Worm (Caenorhabditis elegans) whole organism, young adult: ENCODE data around the gene ZK1240.1.

Experiments
- B0336.3 ChIP-seq: fragments of 200-800 bp; sonication (Bioruptor generic); IDR thresholded peaks from 2 replicates; pipeline ENCODE4 v1.3.6; 2022; ENCODE audit warnings: missing genetic modification characterization, missing compliant biosample characterization
- C06A6.2 ChIP-seq: fragments of 200-800 bp; sonication (Bioruptor generic); conservative IDR thresholded peaks from 2 replicates; pipeline ENCODE4 v1.3.6; 2022; ENCODE audit warnings: missing genetic modification characterization, missing compliant biosample characterization
- T07F8.4 ChIP-seq: sonication (generic microtip); optimal IDR thresholded peaks from 2 replicates; lab custom pipeline; 2016; ENCODE audit warnings: mild to moderate bottlenecking, missing genetic modification characterization, moderate library complexity, missing compliant biosample characterization
- ccch-3 ChIP-seq: fragments of 200-800 bp; sonication (Bioruptor generic); optimal IDR thresholded peaks from 2 replicates; lab custom pipeline; 2018; ENCODE audit warnings: mild to moderate bottlenecking, missing genetic modification characterization, missing compliant biosample characterization
- chd-7 ChIP-seq: sonication (generic microtip); optimal IDR thresholded peaks from 2 replicates; lab custom pipeline; 2016; ENCODE audit warnings: mild to moderate bottlenecking, missing genetic modification characterization, moderate library complexity, missing compliant biosample characterization
- ets-4 ChIP-seq: fragments of 200-800 bp; sonication (Bioruptor generic); optimal IDR thresholded peaks from 2 replicates; lab custom pipeline; 2018; ENCODE audit warnings: mild to moderate bottlenecking, missing genetic modification characterization, missing compliant biosample characterization
- him-1 ChIP-seq: sonication (generic microtip); optimal IDR thresholded peaks from 2 replicates; lab custom pipeline; 2016; ENCODE audit warnings: missing genotype, missing genetic modification reagents, missing genetic modification characterization, missing compliant biosample characterization
- madf-8 ChIP-seq: fragments of 200-800 bp; sonication (Bioruptor generic); conservative IDR thresholded peaks from 2 replicates; pipeline ENCODE4 v1.3.6; 2022; ENCODE audit warnings: missing genetic modification reagents, missing genetic modification characterization, missing compliant biosample characterization
- mcd-1 ChIP-seq: fragments of 200-800 bp; sonication (Bioruptor generic); IDR thresholded peaks from 2 replicates; pipeline ENCODE4 v1.3.6; 2022; ENCODE audit warnings: missing genetic modification reagents, missing genetic modification characterization, missing compliant biosample characterization
- mes-4 ChIP-seq: sonication (generic microtip); optimal IDR thresholded peaks from 2 replicates; lab custom pipeline; 2016; ENCODE audit warnings: missing genotype, missing genetic modification characterization, missing compliant biosample characterization
- pha-4 ChIP-seq: fragments of 150-350 bp; sonication (generic microtip); optimal IDR thresholded peaks from 2 replicates; lab custom pipeline; 2014; ENCODE audit warnings: missing biosample characterization, missing genetic modification reagents, missing genetic modification characterization
- rcor-1 ChIP-seq: fragments of 200-800 bp; sonication (Bioruptor generic); IDR thresholded peaks from 2 replicates; pipeline ENCODE4 v1.3.6; 2022; ENCODE audit warnings: missing genetic modification reagents, missing genetic modification characterization, missing compliant biosample characterization
- ztf-28 ChIP-seq: fragments of 200-800 bp; sonication (Bioruptor generic); IDR thresholded peaks from 2 replicates; pipeline ENCODE4 v1.3.6; 2022; ENCODE audit warnings: missing genetic modification reagents, missing genetic modification characterization, missing compliant biosample characterization

ce11 chrII:2356795-2357194 lies 27.6 kb downstream of the ZK1240.1 start, which contains the start of gene F43C11.1:
- TF ChIP-seq ztf-28 (GFP tag; lab: Robert Waterston, UW) (no peak), him-1 (tag; lab: Kevin White, UChicago) (no peak), rcor-1 (GFP tag; lab: Robert Waterston, UW) (no peak), mes-4 (tag; lab: Kevin White, UChicago) (no peak), ccch-3 (GFP tag; lab: Kevin White, UChicago) (no peak), C06A6.2 (GFP tag; lab: Robert Waterston, UW) (no peak), B0336.3 (GFP tag; lab: Robert Waterston, UW) (no peak), chd-7 (tag; lab: Kevin White, UChicago) (no peak), madf-8 (GFP tag; lab: Robert Waterston, UW) (no peak), mcd-1 (GFP tag; lab: Robert Waterston, UW) (no peak), pha-4 (tag; lab: Kevin White, UChicago) (no peak), T07F8.4 (no peak), ets-4 (no peak)
